Worm (Caenorhabditis elegans) whole organism, L4 larva: ENCODE measurements around the gene F32E10.9.

ENCODE experiments used
- aly-2 ChIP-seq: sonication (generic microtip); optimal IDR thresholded peaks from 2 replicates; lab custom pipeline; 2018; ENCODE audit warnings: missing biosample characterization, missing genetic modification characterization
- ceh-82 ChIP-seq: sonication (generic microtip); optimal IDR thresholded peaks from 2 replicates; lab custom pipeline; 2017; ENCODE audit warnings: missing biosample characterization, missing genetic modification characterization
- dpl-1 ChIP-seq: fragments of 150-350 bp; optimal IDR thresholded peaks from 2 replicates; lab custom pipeline; 2014; ENCODE audit warnings: missing biosample characterization, missing genetic modification reagents, missing genetic modification characterization
- lin-13 ChIP-seq: fragments of 150-350 bp; optimal IDR thresholded peaks from 2 replicates; lab custom pipeline; 2014; ENCODE audit warnings: missing biosample characterization, missing genetic modification reagents, missing genetic modification characterization
- lsy-2 ChIP-seq, 2 experiments: fragments of 150-350 bp in 1 of 2; sonication (generic microtip) in 1 of 2; optimal IDR thresholded peaks; 2 replicates each; lab custom pipeline; 2014 to 2017; ENCODE audit warnings: missing biosample characterization in 2 of 2, missing genetic modification characterization in 2 of 2
- nhr-237 ChIP-seq: sonication (generic microtip); optimal IDR thresholded peaks from 2 replicates; lab custom pipeline; 2017; ENCODE audit warnings: missing biosample characterization, missing genetic modification characterization
- nhr-25 ChIP-seq: sonication (generic microtip); optimal IDR thresholded peaks from 2 replicates; lab custom pipeline; 2017; ENCODE audit warnings: missing genetic modification characterization, mild to moderate bottlenecking, missing compliant biosample characterization, antibody characterized with exemption, moderate library complexity, borderline replicate concordance; ENCODE audit not compliant: insufficient read depth
- nhr-77 ChIP-seq: fragments of 150-350 bp; optimal IDR thresholded peaks from 2 replicates; lab custom pipeline; 2014; ENCODE audit warnings: missing biosample characterization, missing genetic modification characterization
- pha-4 ChIP-seq, 2 experiments: fragments of 150-350 bp in 1 of 2; fragments of 200-800 bp in 1 of 2; sonication (Bioruptor generic) in 1 of 2; IDR thresholded peaks in 1 of 2; optimal IDR thresholded peaks in 1 of 2; 2 replicates each; pipeline versions ENCODE4 v1.3.6 to Lab custom; 2014 to 2022; ENCODE audit warnings: missing genetic modification characterization in 2 of 2, missing genetic modification reagents in 2 of 2, missing biosample characterization in 1 of 2, missing compliant biosample characterization in 1 of 2
- unc-130 ChIP-seq: sonication (generic microtip); optimal IDR thresholded peaks from 2 replicates; lab custom pipeline; 2016; ENCODE audit warnings: missing genetic modification reagents, missing genetic modification characterization, missing compliant biosample characterization
- unc-62 ChIP-seq, 3 experiments: fragments of 150-350 bp in 1 of 3; sonication (generic microtip); optimal IDR thresholded peaks in 2 of 3; peaks in 1 of 3; 1 replicate in 1 of 3; 2 replicates in 2 of 3; lab custom pipeline; 2014 to 2017; ENCODE audit warnings: missing biosample characterization in 3 of 3, missing genetic modification characterization in 3 of 3, missing genetic modification reagents in 3 of 3, missing genotype in 1 of 3

- no peak for TF ChIP-seq aly-2 (tag; lab: Kevin White, UChicago)
- no peak for TF ChIP-seq pha-4 (GFP tag; IDR thresholded peaks at IDR 0.05; lab: Robert Waterston, UW)
- TF ChIP-seq pha-4 (tag; optimal IDR thresholded peaks at IDR 0.05; lab: Kevin White, UChicago): no peak
- TF ChIP-seq nhr-25 (tag; lab: Kevin White, UChicago): no peak
- TF ChIP-seq unc-62 (GFP tag; optimal IDR thresholded peaks at IDR 0.05 in 1 of 2; lab: Kevin White, UChicago): no peak
- TF ChIP-seq unc-62 (tag; optimal IDR thresholded peaks at IDR 0.05; lab: Kevin White, UChicago): no peak
- no peak for TF ChIP-seq nhr-237 (tag; lab: Kevin White, UChicago)
- TF ChIP-seq ceh-82: no peak
- no peak for TF ChIP-seq unc-130 (GFP tag; lab: Kevin White, UChicago)
- peak; percentile 19 for TF ChIP-seq nhr-77 (tag; lab: Kevin White, UChicago)
- TF ChIP-seq lin-13 (GFP tag; lab: Kevin White, UChicago): peak; percentile 29
- TF ChIP-seq lsy-2 (tag; optimal IDR thresholded peaks at IDR 0.05; lab: Kevin White, UChicago): peak in 1 of 2 experiments; percentile 48
- TF ChIP-seq dpl-1 (GFP tag; lab: Kevin White, UChicago): no peak
Measured at ce11 chrIV:7549844-7550243, 13.9 kb downstream of the F32E10.9 start.
